Fruit fly (Drosophila melanogaster): ENCODE data around the gene Pdfr.

DNA sequence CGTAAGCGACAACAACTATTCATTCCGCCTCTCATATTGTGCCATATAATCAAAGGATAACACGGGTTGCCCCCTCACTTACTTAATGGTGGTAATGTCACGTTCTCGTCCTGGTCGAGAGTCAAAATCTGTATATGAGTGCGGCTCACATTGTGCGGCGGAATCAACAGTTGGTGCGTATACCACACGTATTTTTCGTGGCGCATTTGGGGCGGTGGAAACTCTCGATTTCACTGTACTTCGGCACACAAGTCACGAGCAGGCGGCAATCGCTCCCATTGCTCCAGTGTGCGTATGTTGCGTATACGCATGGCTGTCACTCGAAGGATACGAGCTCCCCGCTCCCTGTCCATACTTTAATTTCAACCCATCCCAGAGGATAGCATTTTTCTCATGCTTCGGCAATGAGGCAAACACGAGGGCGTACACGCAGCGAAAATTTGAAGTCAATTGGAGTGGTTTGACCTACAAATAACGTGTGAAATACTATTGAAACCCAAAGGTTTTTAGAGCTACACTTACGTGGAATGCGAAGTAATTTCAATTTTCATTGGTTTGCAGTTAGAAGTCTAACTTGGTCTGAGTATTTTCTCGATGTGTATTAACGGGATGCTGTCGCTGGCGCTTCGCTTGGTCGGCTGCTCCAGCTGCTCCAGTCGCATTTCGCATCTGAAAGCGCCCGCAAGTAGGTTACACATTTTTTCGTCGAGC is 29.9 kb downstream of the Pdfr start:
- no peak for TF ChIP-seq Myc (optimal IDR thresholded peaks at IDR 0.05)
- TF ChIP-seq Sin3A (optimal IDR thresholded peaks at IDR 0.05), result no peak
